Fruit fly (Drosophila melanogaster) whole organism, prepupa: Measurements from ENCODE around the gene Rfk.
A peak's percentile ranks its signal among the peaks of the same experiment; 100 is the strongest.

ENCODE experiments used
- Blimp-1 ChIP-seq: fragments of 200-800 bp; sonication (Bioruptor generic); optimal IDR thresholded peaks from 3 replicates; lab custom pipeline; 2017; ENCODE audit warnings: missing biosample characterization, missing genetic modification characterization, mild to moderate bottlenecking, moderate library complexity, missing genetic modification reagents
- CG10631 ChIP-seq: fragments of 200-800 bp; sonication (Bioruptor generic); optimal IDR thresholded peaks from 2 replicates; lab custom pipeline; 2016; ENCODE audit warnings: missing biosample characterization, missing genetic modification characterization
- CG10669 ChIP-seq: fragments of 200-800 bp; sonication (Bioruptor generic); optimal IDR thresholded peaks from 3 replicates; lab custom pipeline; 2018; ENCODE audit warnings: missing biosample characterization, mild to moderate bottlenecking, missing genetic modification characterization, moderate library complexity
- CG11762 ChIP-seq: fragments of 200-800 bp; sonication (Bioruptor generic); optimal IDR thresholded peaks from 3 replicates; lab custom pipeline; 2016; ENCODE audit warnings: missing biosample characterization, missing genetic modification characterization; ENCODE audit not compliant: insufficient read depth
- CG11902 ChIP-seq: fragments of 200-800 bp; sonication (Bioruptor generic); optimal IDR thresholded peaks from 3 replicates; lab custom pipeline; 2016; ENCODE audit warnings: missing biosample characterization, missing genetic modification characterization
- CG16779 ChIP-seq: fragments of 200-800 bp; sonication (Bioruptor generic); optimal IDR thresholded peaks from 3 replicates; lab custom pipeline; 2017; ENCODE audit warnings: missing biosample characterization, mild to moderate bottlenecking, missing genetic modification characterization
- CG3032 ChIP-seq: fragments of 200-800 bp; optimal IDR thresholded peaks from 2 replicates; lab custom pipeline; 2019; ENCODE audit warnings: missing biosample characterization, mild to moderate bottlenecking, missing genetic modification characterization, moderate library complexity
- CG31627 ChIP-seq: fragments of 200-800 bp; sonication (Bioruptor generic); optimal IDR thresholded peaks from 3 replicates; lab custom pipeline; 2016; ENCODE audit warnings: missing biosample characterization, missing genetic modification characterization
- CG32006 ChIP-seq: fragments of 200-800 bp; sonication (Bioruptor generic); optimal IDR thresholded peaks from 3 replicates; lab custom pipeline; 2017; ENCODE audit warnings: missing biosample characterization, mild to moderate bottlenecking, missing genetic modification characterization
- CG3919 ChIP-seq: fragments of 200-800 bp; sonication (Bioruptor generic); optimal IDR thresholded peaks from 3 replicates; lab custom pipeline; 2016; ENCODE audit warnings: missing biosample characterization, missing genetic modification characterization
- CG6276 ChIP-seq: fragments of 200-800 bp; sonication (Bioruptor generic); optimal IDR thresholded peaks from 2 replicates; lab custom pipeline; 2017; ENCODE audit warnings: missing biosample characterization, mild to moderate bottlenecking, missing genetic modification characterization
- CG6792 ChIP-seq: fragments of 200-800 bp; sonication (Bioruptor generic); optimal IDR thresholded peaks from 3 replicates; lab custom pipeline; 2016; ENCODE audit warnings: missing biosample characterization, missing genetic modification characterization
- CG8119 ChIP-seq: fragments of 200-800 bp; sonication (Bioruptor generic); IDR thresholded peaks from 3 replicates; pipeline ENCODE4 v1.3.6; 2022; ENCODE audit warnings: missing biosample characterization, missing genetic modification characterization
- CG8319 ChIP-seq: fragments of 200-800 bp; sonication (Bioruptor generic); optimal IDR thresholded peaks from 3 replicates; lab custom pipeline; 2016; ENCODE audit warnings: missing biosample characterization, missing genetic modification characterization
- CG8632 ChIP-seq: fragments of 200-800 bp; sonication (Bioruptor generic); optimal IDR thresholded peaks from 3 replicates; lab custom pipeline; 2016; ENCODE audit warnings: missing biosample characterization, missing genetic modification characterization
- Eip78C ChIP-seq: fragments of 200-800 bp; sonication (Bioruptor generic); peaks from one replicate; lab custom pipeline; 2016; ENCODE audit warnings: missing biosample characterization, missing genetic modification characterization
- Eip93F ChIP-seq: fragments of 200-800 bp; sonication (Bioruptor generic); optimal IDR thresholded peaks from 2 replicates; lab custom pipeline; 2016; ENCODE audit warnings: missing biosample characterization, mild to moderate bottlenecking, missing genetic modification characterization
- Ets96B ChIP-seq: fragments of 200-800 bp; optimal IDR thresholded peaks from 2 replicates; lab custom pipeline; 2019; ENCODE audit warnings: missing biosample characterization, mild to moderate bottlenecking, missing genetic modification characterization, moderate library complexity
- Hr38 ChIP-seq: sonication (Bioruptor generic); optimal IDR thresholded peaks from 2 replicates; lab custom pipeline; 2016; ENCODE audit warnings: missing biosample characterization, missing genetic modification characterization
- Hr39 ChIP-seq: fragments of 200-800 bp; sonication (Bioruptor generic); optimal IDR thresholded peaks from 2 replicates; lab custom pipeline; 2016; ENCODE audit warnings: missing biosample characterization, missing genetic modification characterization
- Hr4 ChIP-seq: fragments of 200-800 bp; sonication (Bioruptor generic); optimal IDR thresholded peaks from 3 replicates; lab custom pipeline; 2016; ENCODE audit warnings: missing biosample characterization, missing genetic modification characterization
- Met ChIP-seq: fragments of 200-800 bp; sonication (Bioruptor generic); optimal IDR thresholded peaks from 3 replicates; lab custom pipeline; 2016; ENCODE audit warnings: missing biosample characterization, missing genetic modification characterization
- OdsH ChIP-seq: fragments of 200-800 bp; sonication (Bioruptor generic); optimal IDR thresholded peaks from 3 replicates; lab custom pipeline; 2016; ENCODE audit warnings: missing biosample characterization, missing genetic modification characterization
- Sox14 ChIP-seq: fragments of 200-800 bp; sonication (Bioruptor generic); optimal IDR thresholded peaks from 3 replicates; lab custom pipeline; 2016; ENCODE audit warnings: missing biosample characterization, missing genetic modification characterization
- achi ChIP-seq: fragments of 200-800 bp; sonication (Bioruptor generic); optimal IDR thresholded peaks from 3 replicates; lab custom pipeline; 2016; ENCODE audit warnings: missing biosample characterization, missing genetic modification characterization
- dsx ChIP-seq: fragments of 200-800 bp; optimal IDR thresholded peaks from 3 replicates; lab custom pipeline; 2019; ENCODE audit warnings: missing biosample characterization, mild to moderate bottlenecking, missing genetic modification characterization, moderate library complexity; ENCODE audit not compliant: poor library complexity, severe bottlenecking
- esn ChIP-seq: fragments of 200-800 bp; sonication (Bioruptor generic); optimal IDR thresholded peaks from 2 replicates; lab custom pipeline; 2016; ENCODE audit warnings: missing biosample characterization, mild to moderate bottlenecking, missing genetic modification characterization, moderate library complexity
- fd59A ChIP-seq: fragments of 200-800 bp; sonication (Bioruptor generic); optimal IDR thresholded peaks from 2 replicates; lab custom pipeline; 2017; ENCODE audit warnings: missing biosample characterization, mild to moderate bottlenecking, missing genetic modification characterization, missing genetic modification reagents
- lz ChIP-seq: fragments of 200-800 bp; sonication (Bioruptor generic); optimal IDR thresholded peaks from 3 replicates; lab custom pipeline; 2016; ENCODE audit warnings: missing biosample characterization, missing genetic modification characterization
- pdm3 ChIP-seq: fragments of 200-800 bp; sonication (Bioruptor generic); optimal IDR thresholded peaks from 3 replicates; lab custom pipeline; 2016; ENCODE audit warnings: missing biosample characterization, missing genetic modification characterization
- salr ChIP-seq, 2 experiments: fragments of 200-800 bp; sonication (Bioruptor generic); optimal IDR thresholded peaks; 3 replicates each; lab custom pipeline; 2016 to 2018; ENCODE audit warnings: missing biosample characterization in 2 of 2, missing genetic modification characterization in 2 of 2, mild to moderate bottlenecking in 1 of 2
- ss ChIP-seq, 2 experiments: fragments of 200-800 bp; sonication (Bioruptor generic); optimal IDR thresholded peaks; 2 replicates in 1 of 2; 3 replicates in 1 of 2; lab custom pipeline; 2017 to 2018; ENCODE audit warnings: mild to moderate bottlenecking in 2 of 2, missing biosample characterization in 2 of 2, missing genetic modification characterization in 2 of 2, moderate library complexity in 1 of 2
- svp ChIP-seq: fragments of 200-800 bp; sonication (Bioruptor generic); peaks from one replicate; lab custom pipeline; 2016; ENCODE audit warnings: missing biosample characterization, missing genetic modification characterization
- topi ChIP-seq: fragments of 200-800 bp; sonication (Bioruptor generic); optimal IDR thresholded peaks from 3 replicates; lab custom pipeline; 2016; ENCODE audit warnings: missing biosample characterization, missing genetic modification characterization

Gene Rfk

dm6 chr3R:7947349-7947748 lies 34.3 kb upstream of the Rfk start (continued):
- no peak for TF ChIP-seq Ets96B (tag; lab: Kevin White, UChicago)

DNA sequence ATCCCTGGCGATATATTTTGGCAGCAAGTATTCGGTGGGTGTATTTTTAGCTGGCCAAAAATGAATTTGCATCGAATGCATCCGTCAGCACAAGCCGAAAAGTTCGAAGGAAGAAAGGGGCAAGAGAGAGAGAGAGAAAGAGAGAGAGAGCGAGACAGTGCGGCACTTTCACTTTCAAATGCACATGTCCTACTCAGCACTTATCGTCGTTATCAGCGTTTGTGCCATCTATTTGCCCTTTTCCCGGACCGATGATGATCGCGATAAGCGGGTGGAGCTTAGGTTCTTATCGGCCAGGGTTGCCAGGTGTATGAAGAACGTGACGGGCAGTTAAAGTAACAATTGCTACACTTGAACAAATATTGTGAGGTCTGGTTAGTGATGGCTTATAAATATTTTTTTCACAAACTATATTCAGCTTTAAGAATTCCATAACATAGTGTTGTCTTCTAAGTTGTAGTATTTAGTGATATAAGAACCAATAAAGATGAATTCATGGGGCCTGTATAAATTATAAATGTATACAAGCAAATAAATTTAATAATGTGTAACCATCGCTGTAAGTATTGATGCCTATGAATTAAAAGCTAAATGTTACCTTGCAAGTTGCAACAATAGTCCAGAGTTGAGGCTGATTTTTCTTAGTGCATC lies 31.7 kb upstream of the Rfk start:
- peak; percentile 9 for TF ChIP-seq CG10669 (GFP tag; lab: Kevin White, UChicago)
- TF ChIP-seq CG11762 (GFP tag; lab: Kevin White, UChicago): no peak
- TF ChIP-seq svp: peak; percentile 59
- TF ChIP-seq CG8632 (GFP tag; lab: Kevin White, UChicago): no peak
- peak; percentile 60 for TF ChIP-seq Blimp-1 (GFP tag; lab: Kevin White, UChicago)
- TF ChIP-seq salr (GFP tag; optimal IDR thresholded peaks at IDR 0.05; lab: Kevin White, UChicago): peak in 1 of 2 experiments; percentile 21
- TF ChIP-seq dsx (GFP tag; lab: Kevin White, UChicago): peak; percentile 67
- peak; percentile 10 for TF ChIP-seq CG6792
- no peak for TF ChIP-seq CG8319 (GFP tag; lab: Kevin White, UChicago)
- TF ChIP-seq Sox14 (GFP tag; lab: Kevin White, UChicago): peak; percentile 4
- TF ChIP-seq Eip78C: peak; percentile 70
- TF ChIP-seq achi (GFP tag; lab: Kevin White, UChicago): peak; percentile 19
- peak; percentile 26 for TF ChIP-seq Met
- peak; percentile 20 for TF ChIP-seq OdsH (GFP tag; lab: Kevin White, UChicago)
- TF ChIP-seq CG8119 (GFP tag; lab: Robert Waterston, UW): 0 out of 3 replicates have a peak, but pooled peaks have one; percentile 25
- TF ChIP-seq esn (GFP tag; lab: Kevin White, UChicago): peak; percentile 34
- peak; percentile 50 for TF ChIP-seq CG32006 (GFP tag; lab: Kevin White, UChicago)
- TF ChIP-seq CG3919 (GFP tag; lab: Kevin White, UChicago): peak; percentile 26
- peak; percentile 45 for TF ChIP-seq Hr4 (GFP tag; lab: Kevin White, UChicago)
- peak; percentile 12 for TF ChIP-seq CG31627
- TF ChIP-seq Hr39 (GFP tag; lab: Kevin White, UChicago): peak; percentile 6
- TF ChIP-seq topi (GFP tag; lab: Kevin White, UChicago): no peak
- peak; percentile 22 for TF ChIP-seq CG10631
- no peak for TF ChIP-seq ss (GFP tag; optimal IDR thresholded peaks at IDR 0.05; lab: Kevin White, UChicago)
- no peak for TF ChIP-seq CG16779
- peak; percentile 31 for TF ChIP-seq pdm3
- peak; percentile 18 for TF ChIP-seq lz (GFP tag; lab: Kevin White, UChicago)
- TF ChIP-seq Hr38: no peak

DNA sequence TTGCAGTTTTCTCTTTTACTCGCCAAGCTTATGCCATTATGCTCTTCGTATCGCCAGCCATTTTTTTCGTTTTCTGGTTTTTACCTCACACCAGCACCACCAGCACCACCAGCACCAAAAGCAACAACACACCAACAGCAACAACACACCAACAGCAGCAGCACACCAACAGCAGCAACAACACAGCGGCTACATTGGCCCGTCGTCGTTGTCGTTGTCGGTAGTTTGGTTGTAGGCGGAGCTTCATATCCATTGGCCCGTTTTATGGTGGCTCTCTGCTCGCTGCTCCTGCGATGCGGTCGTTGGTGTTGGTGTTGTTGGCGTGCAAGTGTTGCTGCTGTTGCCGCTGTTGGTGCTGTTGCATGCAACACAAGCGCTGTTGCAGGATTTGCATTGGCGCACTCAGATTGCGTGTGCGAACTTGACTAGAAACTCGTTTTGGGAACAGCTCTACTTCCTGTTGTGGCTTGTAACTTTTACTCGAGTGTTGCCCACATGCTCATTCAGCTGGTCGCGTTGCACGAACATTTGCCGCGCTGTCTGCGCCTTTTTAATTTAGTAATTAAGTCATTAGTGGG lies 23.8 kb upstream of the Rfk start:
- TF ChIP-seq Eip93F (GFP tag; lab: Kevin White, UChicago) (no peak), ss (GFP tag; optimal IDR thresholded peaks at IDR 0.05; lab: Kevin White, UChicago) (peak in 1 of 2 experiments; percentile 96), CG3919 (GFP tag; lab: Kevin White, UChicago) (peak; percentile 65), dsx (GFP tag; lab: Kevin White, UChicago) (peak; percentile 87)

- TF ChIP-seq CG3032 (tag; lab: Kevin White, UChicago): no peak
- TF ChIP-seq CG6276 (GFP tag; lab: Kevin White, UChicago): no peak
- no peak for TF ChIP-seq Hr4 (GFP tag; lab: Kevin White, UChicago)
- TF ChIP-seq CG3919 (GFP tag; lab: Kevin White, UChicago): no peak
- TF ChIP-seq fd59A (GFP tag; lab: Kevin White, UChicago): no peak
- no peak for TF ChIP-seq ss (GFP tag; optimal IDR thresholded peaks at IDR 0.05; lab: Kevin White, UChicago)
- no peak for TF ChIP-seq CG11902 (GFP tag; lab: Kevin White, UChicago)
- no peak for TF ChIP-seq Ets96B (tag; lab: Kevin White, UChicago)
- no peak for TF ChIP-seq salr (GFP tag; optimal IDR thresholded peaks at IDR 0.05; lab: Kevin White, UChicago)
- TF ChIP-seq, all 60 proteins: peak for 0
These were observed 13.3 kb upstream of the Rfk start for dm6 chr3R:7926354-7926753.
